Fruit fly (Drosophila melanogaster) whole organism, prepupa: Measurements from ENCODE around the gene FeCH.

ENCODE experiments used
- Gug ChIP-seq: fragments of 200-800 bp; sonication (Bioruptor generic); IDR thresholded peaks from 2 replicates; pipeline ENCODE4 v1.3.6; 2022; ENCODE audit warnings: missing biosample characterization, missing genetic modification characterization
- net ChIP-seq: fragments of 200-800 bp; sonication (Bioruptor generic); optimal IDR thresholded peaks from 3 replicates; lab custom pipeline; 2016; ENCODE audit warnings: missing biosample characterization, missing genetic modification characterization

dm6 chr3R:31767528-31767927 is 44.6 kb downstream of the FeCH start:
- peak; percentile 32 for TF ChIP-seq net
- no peak for TF ChIP-seq Gug (GFP tag; lab: Robert Waterston, UW)
